Fruit fly (Drosophila melanogaster) whole organism, embryonic: ENCODE results near the gene SecS.

Experiments
- CG12769 ChIP-seq: fragments of 200-800 bp; sonication (Bioruptor generic); optimal IDR thresholded peaks from 2 replicates; lab custom pipeline; 2019; ENCODE audit warnings: missing biosample characterization, mild to moderate bottlenecking, missing genetic modification characterization, moderate library complexity
- CG15073 ChIP-seq: fragments of 200-800 bp; sonication (Bioruptor generic); optimal IDR thresholded peaks from 2 replicates; lab custom pipeline; 2016; ENCODE audit warnings: missing biosample characterization, missing genetic modification characterization
- CG1529 ChIP-seq: fragments of 200-800 bp; sonication (Bioruptor generic); optimal IDR thresholded peaks from 3 replicates; lab custom pipeline; 2018; ENCODE audit warnings: missing biosample characterization, missing genetic modification characterization
- CG1602 ChIP-seq: fragments of 200-800 bp; sonication (Bioruptor generic); optimal IDR thresholded peaks from 3 replicates; lab custom pipeline; 2016; ENCODE audit warnings: missing biosample characterization, missing genetic modification characterization
- CG1603 ChIP-seq: fragments of 200-800 bp; sonication (Bioruptor generic); optimal IDR thresholded peaks from 2 replicates; lab custom pipeline; 2019; ENCODE audit warnings: missing biosample characterization, mild to moderate bottlenecking, missing genetic modification characterization, moderate library complexity
- CG16779 ChIP-seq: fragments of 200-800 bp; sonication (Bioruptor generic); IDR thresholded peaks from 2 replicates; pipeline ENCODE4 v1.3.6; 2022; ENCODE audit warnings: missing biosample characterization, missing genetic modification characterization
- CG17328 ChIP-seq: fragments of 200-800 bp; sonication (Bioruptor generic); IDR thresholded peaks from 2 replicates; pipeline ENCODE4 v1.3.6; 2022; ENCODE audit warnings: missing biosample characterization, missing genetic modification characterization
- CG17912 ChIP-seq: fragments of 200-800 bp; sonication (Bioruptor generic); optimal IDR thresholded peaks from 2 replicates; lab custom pipeline; 2018; ENCODE audit warnings: missing biosample characterization, mild to moderate bottlenecking, missing genetic modification characterization
- CG18262 ChIP-seq: fragments of 200-800 bp; optimal IDR thresholded peaks from 3 replicates; lab custom pipeline; 2019; ENCODE audit warnings: missing biosample characterization, mild to moderate bottlenecking, missing genetic modification characterization, moderate library complexity
- CG1832 ChIP-seq: fragments of 200-800 bp; sonication (Bioruptor generic); optimal IDR thresholded peaks from 2 replicates; lab custom pipeline; 2017; ENCODE audit warnings: missing biosample characterization, mild to moderate bottlenecking, missing genetic modification characterization, inconsistent platforms
- CG2199 ChIP-seq: fragments of 200-800 bp; sonication (Bioruptor generic); IDR thresholded peaks from 3 replicates; pipeline ENCODE4 v1.3.6; 2022; ENCODE audit warnings: missing biosample characterization, missing genetic modification characterization
- CG2875 ChIP-seq: fragments of 200-800 bp; sonication (Bioruptor generic); optimal IDR thresholded peaks from 2 replicates; lab custom pipeline; 2017; ENCODE audit warnings: missing biosample characterization, mild to moderate bottlenecking, missing genetic modification characterization, missing genetic modification reagents
- CG30020 ChIP-seq: fragments of 200-800 bp; optimal IDR thresholded peaks from 2 replicates; lab custom pipeline; 2019; ENCODE audit warnings: missing biosample characterization, mild to moderate bottlenecking, missing genetic modification characterization, moderate library complexity
- CG4282 ChIP-seq: fragments of 200-800 bp; sonication (Bioruptor generic); optimal IDR thresholded peaks from 2 replicates; lab custom pipeline; 2016; ENCODE audit warnings: missing biosample characterization, missing genetic modification characterization
- CG4707 ChIP-seq: fragments of 200-800 bp; sonication (Bioruptor generic); optimal IDR thresholded peaks from 2 replicates; lab custom pipeline; 2018; ENCODE audit warnings: missing biosample characterization, mild to moderate bottlenecking, missing genetic modification characterization, moderate library complexity
- CG9797 ChIP-seq: fragments of 200-800 bp; sonication (Bioruptor generic); optimal IDR thresholded peaks from 3 replicates; lab custom pipeline; 2018; ENCODE audit warnings: missing biosample characterization, mild to moderate bottlenecking, missing genetic modification characterization
- CTCF ChIP-seq: fragments of 200-800 bp; sonication (Bioruptor generic); optimal IDR thresholded peaks from 2 replicates; lab custom pipeline; 2017; ENCODE audit warnings: missing biosample characterization, mild to moderate bottlenecking, missing genetic modification characterization, moderate library complexity
- Elba2 ChIP-seq: fragments of 200-800 bp; sonication (Bioruptor generic); optimal IDR thresholded peaks from 3 replicates; lab custom pipeline; 2016; ENCODE audit warnings: missing biosample characterization, missing genetic modification characterization
- Fer1 ChIP-seq: fragments of 200-800 bp; sonication (Bioruptor generic); optimal IDR thresholded peaks from 2 replicates; lab custom pipeline; 2017; ENCODE audit warnings: missing biosample characterization, mild to moderate bottlenecking, missing genetic modification characterization
- HLH4C ChIP-seq: fragments of 200-800 bp; sonication (Bioruptor generic); IDR thresholded peaks from 3 replicates; pipeline ENCODE4 v1.3.6; 2022; ENCODE audit warnings: missing biosample characterization, missing genetic modification characterization; ENCODE audit not compliant: partially characterized antibody
- HmgZ ChIP-seq: fragments of 200-800 bp; sonication (Bioruptor generic); optimal IDR thresholded peaks from 2 replicates; lab custom pipeline; 2018; ENCODE audit warnings: missing biosample characterization, mild to moderate bottlenecking, missing genetic modification characterization
- Hr3 ChIP-seq: fragments of 200-800 bp; sonication (Bioruptor generic); optimal IDR thresholded peaks from 3 replicates; lab custom pipeline; 2016; ENCODE audit warnings: missing biosample characterization, missing genetic modification characterization
- Lhr ChIP-seq: fragments of 200-800 bp; sonication (Bioruptor generic); optimal IDR thresholded peaks from 3 replicates; lab custom pipeline; 2017; ENCODE audit warnings: mild to moderate bottlenecking, missing biosample characterization, missing genetic modification reagents, missing genetic modification characterization
- Med ChIP-seq: fragments of 200-800 bp; sonication (Bioruptor generic); peaks from one replicate; lab custom pipeline; 2016; ENCODE audit warnings: missing biosample characterization, missing genetic modification characterization, mild to moderate bottlenecking, inconsistent platforms, moderate library complexity
- NFAT ChIP-seq: fragments of 200-800 bp; sonication (Bioruptor generic); IDR thresholded peaks from 2 replicates; pipeline ENCODE4 v1.3.6; 2022; ENCODE audit warnings: missing biosample characterization, missing genetic modification characterization
- Ravus ChIP-seq: fragments of 200-800 bp; sonication (Bioruptor generic); IDR thresholded peaks from 2 replicates; pipeline ENCODE4 v1.3.6; 2022; ENCODE audit warnings: missing biosample characterization, missing genetic modification characterization
- Six4 ChIP-seq: fragments of 200-800 bp; sonication (Bioruptor generic); optimal IDR thresholded peaks from 2 replicates; lab custom pipeline; 2016; ENCODE audit warnings: missing biosample characterization, missing genetic modification characterization
- Sry-δ ChIP-seq: fragments of 200-800 bp; sonication (Bioruptor generic); optimal IDR thresholded peaks from 2 replicates; lab custom pipeline; 2016; ENCODE audit warnings: missing biosample characterization, missing genetic modification characterization
- Trl ChIP-seq, 3 experiments: fragments of >200 bp in 2 of 3; fragments of 200-800 bp in 1 of 3; sonication (Bioruptor generic) in 1 of 3; optimal IDR thresholded peaks; 2 replicates in 1 of 3; 3 replicates in 2 of 3; lab custom pipeline; 2016 to 2017; ENCODE audit warnings: missing biosample characterization in 1 of 3, missing genetic modification characterization in 1 of 3
- YL-1 ChIP-seq: fragments of 200-800 bp; sonication (Bioruptor generic); optimal IDR thresholded peaks from 3 replicates; lab custom pipeline; 2017; ENCODE audit warnings: missing biosample characterization, mild to moderate bottlenecking, missing genetic modification characterization
- bigmax ChIP-seq: fragments of 200-800 bp; sonication (Bioruptor generic); optimal IDR thresholded peaks from 2 replicates; lab custom pipeline; 2018; ENCODE audit warnings: missing biosample characterization, mild to moderate bottlenecking, missing genetic modification characterization
- btn ChIP-seq: fragments of 200-800 bp; sonication (Bioruptor generic); optimal IDR thresholded peaks from 2 replicates; lab custom pipeline; 2016; ENCODE audit warnings: missing biosample characterization, missing genetic modification characterization
- cg ChIP-seq: fragments of 200-800 bp; sonication (Bioruptor generic); optimal IDR thresholded peaks from 3 replicates; lab custom pipeline; 2019; ENCODE audit warnings: missing biosample characterization, mild to moderate bottlenecking, missing genetic modification characterization, moderate library complexity
- crol ChIP-seq: fragments of 200-800 bp; sonication (Bioruptor generic); IDR thresholded peaks from 2 replicates; pipeline ENCODE4 v1.3.6; 2022; ENCODE audit warnings: missing biosample characterization, missing genetic modification characterization
- gfzf ChIP-seq: fragments of 200-800 bp; sonication (Bioruptor generic); optimal IDR thresholded peaks from 2 replicates; lab custom pipeline; 2016; ENCODE audit warnings: missing biosample characterization, mild to moderate bottlenecking, missing genetic modification characterization, moderate library complexity
- lov ChIP-seq, 2 experiments: fragments of 200-800 bp in 1 of 2; fragments of >200 bp in 1 of 2; sonication (Bioruptor generic) in 1 of 2; IDR thresholded peaks in 1 of 2; optimal IDR thresholded peaks in 1 of 2; 2 replicates in 1 of 2; 3 replicates in 1 of 2; pipeline versions ENCODE4 v1.3.6 to Lab custom; 2017 to 2022; ENCODE audit warnings: missing biosample characterization in 1 of 2, missing genetic modification characterization in 1 of 2
- nom ChIP-seq: fragments of 200-800 bp; sonication (Bioruptor generic); optimal IDR thresholded peaks from 2 replicates; lab custom pipeline; 2017; ENCODE audit warnings: missing biosample characterization, missing genetic modification characterization, mild to moderate bottlenecking, moderate library complexity, missing genetic modification reagents
- pfk ChIP-seq: fragments of 200-800 bp; sonication (Bioruptor generic); optimal IDR thresholded peaks from 2 replicates; lab custom pipeline; 2018; ENCODE audit warnings: missing biosample characterization, mild to moderate bottlenecking, missing genetic modification characterization, moderate library complexity
- phol ChIP-seq: fragments of 200-800 bp; sonication (Bioruptor generic); optimal IDR thresholded peaks from 3 replicates; lab custom pipeline; 2018; ENCODE audit warnings: missing biosample characterization, mild to moderate bottlenecking, missing genetic modification characterization, moderate library complexity
- salm ChIP-seq: fragments of 200-800 bp; sonication (Bioruptor generic); optimal IDR thresholded peaks from 2 replicates; lab custom pipeline; 2018; ENCODE audit warnings: missing biosample characterization, mild to moderate bottlenecking, missing genetic modification characterization
- scrt ChIP-seq: fragments of 200-800 bp; sonication (Bioruptor generic); optimal IDR thresholded peaks from 2 replicates; lab custom pipeline; 2018; ENCODE audit warnings: missing biosample characterization, mild to moderate bottlenecking, missing genetic modification characterization, moderate library complexity
- sens ChIP-seq: fragments of 200-800 bp; sonication (Bioruptor generic); peaks from one replicate; lab custom pipeline; 2016; ENCODE audit warnings: missing biosample characterization, missing genetic modification characterization
- twi ChIP-seq: fragments of 200-800 bp; optimal IDR thresholded peaks from 2 replicates; lab custom pipeline; 2019; ENCODE audit warnings: missing biosample characterization, mild to moderate bottlenecking, missing genetic modification characterization, moderate library complexity
- zen ChIP-seq: fragments of 200-800 bp; sonication (Bioruptor generic); optimal IDR thresholded peaks from 3 replicates; lab custom pipeline; 2018; ENCODE audit warnings: missing biosample characterization, mild to moderate bottlenecking, missing genetic modification characterization, moderate library complexity

The SecS gene

DNA sequence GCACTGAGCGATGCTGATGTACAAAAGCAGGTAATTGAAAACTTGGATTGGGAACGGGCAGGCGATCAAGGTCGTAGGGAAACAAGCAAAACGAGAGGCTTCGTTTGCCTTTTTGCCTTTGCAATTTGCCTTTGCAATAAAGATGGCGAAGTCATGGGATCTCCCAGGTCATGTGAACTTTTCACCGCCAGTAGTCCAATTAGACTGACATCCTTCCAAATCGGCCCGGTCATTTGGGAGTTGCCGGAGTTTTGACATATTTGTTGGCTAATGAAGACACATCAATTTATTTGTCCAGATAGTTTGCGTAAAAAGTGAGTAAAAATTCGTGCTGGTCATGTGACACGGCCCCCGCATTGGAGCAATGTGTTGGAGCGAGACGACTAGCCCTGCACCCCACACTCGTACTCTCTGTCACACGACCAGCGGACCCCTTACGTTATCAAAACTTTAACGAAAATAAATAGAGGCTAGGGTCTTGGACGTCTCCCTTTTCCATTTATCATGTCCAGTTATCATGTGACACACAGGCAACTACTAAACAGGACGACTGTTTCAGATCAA, 9.1 kb upstream of the SecS start (continued):
- TF ChIP-seq HLH4C (GFP tag; lab: Robert Waterston, UW) (peak; percentile 45; the same call in 1 of the 3 replicates), Hr3 (no peak)

DNA sequence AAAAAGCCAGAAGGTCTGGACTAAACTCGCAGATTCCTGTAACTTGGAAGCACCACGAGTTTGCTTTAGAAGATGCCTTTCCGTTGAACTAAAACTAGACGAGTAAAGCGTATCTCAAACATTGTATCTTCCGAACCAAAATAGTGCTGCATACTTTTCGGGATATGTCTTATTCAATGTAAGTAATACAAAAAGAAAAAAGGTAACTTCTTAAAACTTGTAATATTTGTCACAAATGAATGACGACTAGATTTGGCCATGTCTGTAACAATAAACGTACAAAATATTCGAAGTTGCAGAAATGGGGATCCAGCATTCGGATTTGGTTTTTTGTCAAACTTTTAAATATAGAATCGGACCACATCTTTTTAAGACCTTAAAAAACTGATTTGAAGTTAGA, 6.4 kb upstream of the SecS start:
- TF ChIP-seq nom (GFP tag; lab: Kevin White, UChicago) (peak; percentile 11), CG16779 (no peak), CTCF (GFP tag; lab: Kevin White, UChicago) (peak; percentile 11), HmgZ (peak; percentile 33), CG15073 (GFP tag; lab: Kevin White, UChicago) (peak; percentile 73), Med (GFP tag; lab: Kevin White, UChicago) (peak; percentile 54), CG2199 (GFP tag; lab: Robert Waterston, UW) (peak; percentile 86; the same call in 2 of the 3 replicates), CG17328 (no peak)

DNA sequence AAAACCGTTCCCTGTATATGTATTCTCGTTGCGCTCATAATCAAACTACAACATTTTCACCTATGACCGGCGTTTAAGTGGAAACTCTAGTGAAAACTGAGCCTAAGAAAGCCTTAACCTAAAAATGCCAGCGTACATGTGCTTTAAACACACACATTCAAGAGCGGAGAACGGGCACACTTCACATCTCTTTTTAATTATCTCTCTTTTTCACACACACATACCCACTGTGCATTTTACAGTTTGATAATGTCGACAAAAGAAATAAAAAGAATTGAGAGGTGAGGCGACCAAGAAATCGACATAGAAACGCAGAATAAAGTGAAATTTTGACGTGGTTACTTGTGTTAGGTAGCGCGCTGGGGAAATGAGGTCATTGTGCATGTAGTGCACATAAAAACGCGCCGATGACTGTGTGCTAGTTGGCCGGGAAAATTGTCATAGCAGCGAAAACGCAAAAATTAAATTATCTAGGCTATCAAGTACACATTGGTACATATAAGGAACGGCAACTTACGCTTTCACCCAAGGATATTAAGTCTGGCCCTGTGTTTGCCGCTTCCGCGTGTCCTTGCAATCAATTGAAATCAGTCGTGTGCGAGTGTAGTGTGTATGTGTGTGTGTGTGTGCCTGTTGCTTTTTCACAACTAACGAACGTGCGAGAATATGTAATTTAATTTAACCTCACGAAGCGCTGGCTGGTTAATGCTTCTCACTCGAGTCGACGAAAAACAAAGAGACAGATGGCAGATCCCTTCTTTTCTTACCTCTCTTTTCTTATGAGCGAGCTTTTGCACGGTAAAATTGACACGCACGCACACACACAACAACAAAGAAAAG, 1.5 kb upstream of the SecS start:
- TF ChIP-seq CG2875 (GFP tag; lab: Kevin White, UChicago) (no peak), CG9797 (GFP tag; lab: Kevin White, UChicago) (peak; percentile 62), CG30020 (tag; lab: Kevin White, UChicago) (peak; percentile 13), CG4707 (GFP tag; lab: Kevin White, UChicago) (peak; percentile 65), Med (GFP tag; lab: Kevin White, UChicago) (peak; percentile 70), Sry-δ (no peak), zen (tag; lab: Kevin White, UChicago) (no peak), scrt (GFP tag; lab: Kevin White, UChicago) (peak; percentile 86), sens (peak; percentile 35), Fer1 (no peak), salm (tag; lab: Kevin White, UChicago) (no peak), CG17912 (GFP tag; lab: Kevin White, UChicago) (peak; percentile 61), CG18262 (tag; lab: Kevin White, UChicago) (no peak), CG1603 (tag; lab: Kevin White, UChicago) (peak; percentile 22), CTCF (GFP tag; lab: Kevin White, UChicago) (no peak), lov (optimal IDR thresholded peaks at IDR 0.05; lab: Kevin White, UChicago) (no peak), lov (GFP tag; IDR thresholded peaks at IDR 0.05; lab: Robert Waterston, UW) (no peak), YL-1 (GFP tag; lab: Kevin White, UChicago) (peak; percentile 75), CG1602 (GFP tag; lab: Kevin White, UChicago) (no peak), bigmax (GFP tag; lab: Kevin White, UChicago) (peak; percentile 97), Ravus (GFP tag; lab: Robert Waterston, UW) (no peak), twi (peak; percentile 8), CG1529 (GFP tag; lab: Kevin White, UChicago) (no peak), crol (no peak), Lhr (no peak), HmgZ (peak; percentile 13), phol (peak; percentile 22), pfk (GFP tag; lab: Kevin White, UChicago) (peak; percentile 3), Trl (optimal IDR thresholded peaks at IDR 0.05; lab: Kevin White, UChicago) (peak in 1 of 2 experiments; percentile 33), Trl (GFP tag; optimal IDR thresholded peaks at IDR 0.05; lab: Kevin White, UChicago) (no peak), cg (GFP tag; lab: Kevin White, UChicago) (peak; percentile 76), NFAT (GFP tag; lab: Robert Waterston, UW) (no peak), btn (GFP tag; lab: Kevin White, UChicago) (no peak), Elba2 (GFP tag; lab: Kevin White, UChicago) (no peak), CG4282 (GFP tag; lab: Kevin White, UChicago) (peak; percentile 43), CG12769 (tag; lab: Kevin White, UChicago) (peak; percentile 24), CG1832 (no peak), Six4 (GFP tag; lab: Kevin White, UChicago) (no peak), gfzf (GFP tag; lab: Kevin White, UChicago) (peak; percentile 58)
